Worm (Caenorhabditis elegans) whole organism, early embryonic: ENCODE data around the gene F22B3.5.
"Not testable (repeated sequence)": the region's sequence is repeated elsewhere in the genome, so short reads cannot be mapped to it uniquely, and the experiment has no call there.

Experiments used
- ama-1 ChIP-seq: fragments of 150-350 bp; optimal IDR thresholded peaks from 2 replicates; lab custom pipeline; 2014
- ceh-13 ChIP-seq: fragments of 200-800 bp; sonication (Bioruptor generic); optimal IDR thresholded peaks from 2 replicates; lab custom pipeline; 2018; ENCODE audit warnings: mild to moderate bottlenecking, missing genetic modification characterization, missing compliant biosample characterization
- ets-7 ChIP-seq: sonication (generic microtip); optimal IDR thresholded peaks from 2 replicates; lab custom pipeline; 2016; ENCODE audit warnings: missing genotype, missing genetic modification characterization, missing compliant biosample characterization
- flt-1 ChIP-seq: fragments of 200-800 bp; sonication (Bioruptor generic); IDR thresholded peaks from 2 replicates; pipeline ENCODE4 v1.3.6; 2022; ENCODE audit warnings: missing genetic modification characterization, missing compliant biosample characterization
- hmg-4 ChIP-seq: fragments of 200-800 bp; sonication (Bioruptor generic); optimal IDR thresholded peaks from 2 replicates; lab custom pipeline; 2018; ENCODE audit warnings: mild to moderate bottlenecking, missing genetic modification characterization, missing compliant biosample characterization
- sea-1 ChIP-seq: fragments of 200-800 bp; sonication (Bioruptor generic); conservative IDR thresholded peaks from 2 replicates; pipeline ENCODE4 v1.3.6; 2022; ENCODE audit warnings: missing genetic modification characterization, missing compliant biosample characterization
- tbx-37 ChIP-seq: fragments of 200-800 bp; sonication (Bioruptor generic); conservative IDR thresholded peaks from 2 replicates; pipeline ENCODE4 v1.3.6; 2022; ENCODE audit warnings: missing genetic modification reagents, missing genetic modification characterization, missing compliant biosample characterization

- TF ChIP-seq ets-7 (tag; lab: Kevin White, UChicago); ceh-13 (GFP tag; lab: Kevin White, UChicago); hmg-4 (GFP tag; lab: Kevin White, UChicago): not testable (repeated sequence)
- peak; percentile 92 for TF ChIP-seq ama-1
- peak; percentile 56; the same call in 1 of the 2 replicates for TF ChIP-seq flt-1 (GFP tag; lab: Robert Waterston, UW)
- TF ChIP-seq sea-1 = peak; percentile 6; the same call in 1 of the 2 replicates
- TF ChIP-seq tbx-37 (GFP tag; lab: Robert Waterston, UW) = peak; percentile 47; the same call in 1 of the 2 replicates
These were observed 9.6 kb downstream of the F22B3.5 start, which contains the start of the genes his-63 and his-64 for ce11 chrIV:11406744-11407690.
